Worm (Caenorhabditis elegans) whole organism, L3 larva: Measurements from ENCODE around the gene C15H11.10.

Experiments used
- elt-3 ChIP-seq, 3 experiments: fragments of 150-350 bp in 1 of 3; sonication (generic microtip) in 2 of 3; optimal IDR thresholded peaks; 2 replicates in 2 of 3; 4 replicates in 1 of 3; lab custom pipeline; 2014 to 2017; ENCODE audit warnings: missing biosample characterization in 3 of 3, missing genetic modification characterization in 3 of 3
- mdl-1 ChIP-seq: fragments of 150-350 bp; optimal IDR thresholded peaks from 2 replicates; lab custom pipeline; 2014; ENCODE audit warnings: missing biosample characterization, missing genetic modification characterization
- nhr-67 ChIP-seq: fragments of 150-350 bp; optimal IDR thresholded peaks from 2 replicates; lab custom pipeline; 2014; ENCODE audit warnings: missing biosample characterization, missing genetic modification characterization
- unc-62 ChIP-seq: fragments of 150-350 bp; sonication (generic microtip); optimal IDR thresholded peaks from 4 replicates; lab custom pipeline; 2014; ENCODE audit warnings: missing biosample characterization, missing genetic modification reagents, missing genetic modification characterization
- ztf-4 ChIP-seq: fragments of 150-350 bp; optimal IDR thresholded peaks from 2 replicates; lab custom pipeline; 2014; ENCODE audit warnings: missing biosample characterization, missing genetic modification characterization

ce11 chrV:14405647-14406046 lies 13.7 kb downstream of the C15H11.10 start:
- no peak for TF ChIP-seq mdl-1 (tag; lab: Kevin White, UChicago)
- no peak for TF ChIP-seq elt-3 (tag; optimal IDR thresholded peaks at IDR 0.05; lab: Kevin White, UChicago)
- no peak for TF ChIP-seq unc-62 (GFP tag; lab: Kevin White, UChicago)
- no peak for TF ChIP-seq ztf-4 (tag; lab: Kevin White, UChicago)
- no peak for TF ChIP-seq nhr-67 (tag; lab: Kevin White, UChicago)
